Fruit fly (Drosophila melanogaster) whole organism, larva: ENCODE results near the gene CG7656.
A peak's percentile ranks its signal among the peaks of the same experiment; 100 is the strongest.

Experiments used
- noc ChIP-seq: fragments of 200-800 bp; sonication (Bioruptor generic); optimal IDR thresholded peaks from 3 replicates; lab custom pipeline; 2019; ENCODE audit warnings: missing biosample characterization, mild to moderate bottlenecking, missing genetic modification characterization, moderate library complexity

CG7656 gene

dm6 chr3L:15604979-15605378 is 17.0 kb upstream of the CG7656 start:
- TF ChIP-seq noc, result no peak

dm6 chr3L:15600051-15600450 is 12.1 kb upstream of the CG7656 start:
- no peak for TF ChIP-seq noc

- no peak for TF ChIP-seq noc
These were observed 11.2 kb upstream of the CG7656 start for dm6 chr3L:15599190-15599589.

dm6 chr3L:15597945-15598344 is 10.0 kb upstream of the CG7656 start:
- peak; percentile 22 for TF ChIP-seq noc

dm6 chr3L:15597037-15597785 is 9.2 kb upstream of the CG7656 start:
- no peak for TF ChIP-seq noc

dm6 chr3L:15595980-15596379 is 8.0 kb upstream of the CG7656 start:
- no peak for TF ChIP-seq noc

- no peak for TF ChIP-seq noc
These were observed 7.3 kb upstream of the CG7656 start for dm6 chr3L:15595175-15595724.

- no peak for TF ChIP-seq noc
These were observed 6.2 kb upstream of the CG7656 start for dm6 chr3L:15594093-15594653.

dm6 chr3L:15593399-15593798 is 5.4 kb upstream of the CG7656 start:
- no peak for TF ChIP-seq noc

- peak; percentile 51 for TF ChIP-seq noc
These were observed 4.7 kb upstream of the CG7656 start for dm6 chr3L:15592536-15593260.

dm6 chr3L:15590803-15591597 is 3.0 kb upstream of the CG7656 start:
- TF ChIP-seq noc, result no peak

- TF ChIP-seq noc, result no peak
These were observed 1.8 kb upstream of the CG7656 start for dm6 chr3L:15589746-15590145.

dm6 chr3L:15588514-15589138 is 651 bp upstream of the CG7656 start, which contains the start of gene RhoGAP71E:
RhoGAP71E (plus strand) TSS chr3L:15588860.
- TF ChIP-seq noc, result peak; percentile 56

dm6 chr3L:15583504-15583903 is 4.5 kb downstream of the CG7656 start, which contains the start of gene AIMP2:
AIMP2 (plus strand) TSS chr3L:15583638.
- no peak for TF ChIP-seq noc

- no peak for TF ChIP-seq noc
These were observed 7.5 kb downstream of the CG7656 start, which contains the start of the genes mrn and CG12301 for dm6 chr3L:15580487-15580886. mrn (minus strand) TSS chr3L:15580537. CG12301 (plus strand) TSS chr3L:15580800.

dm6 chr3L:15576357-15576756 is 11.6 kb downstream of the CG7656 start, which contains the start of gene Ufsp2:
Ufsp2 (plus strand) TSS chr3L:15576570.
- no peak for TF ChIP-seq noc
